Fruit fly (Drosophila melanogaster) whole organism: Measurements from ENCODE around the gene Targ1.

ENCODE experiments used
- CG8478 ChIP-seq: fragments of >200 bp; optimal IDR thresholded peaks from 2 replicates; lab custom pipeline; 2018; ENCODE audit warnings: inconsistent platforms
- Dll ChIP-seq: fragments of >200 bp; optimal IDR thresholded peaks from 2 replicates; lab custom pipeline; 2017
- EcR ChIP-seq, 2 experiments: fragments of >200 bp; optimal IDR thresholded peaks; 2 replicates each; lab custom pipeline; 2017; ENCODE audit warnings: missing biosample characterization in 2 of 2, missing genetic modification characterization in 2 of 2, missing genetic modification reagents in 2 of 2
- pan ChIP-seq: fragments of >200 bp; optimal IDR thresholded peaks from 2 replicates; lab custom pipeline; 2017
- psq ChIP-seq: fragments of >200 bp; optimal IDR thresholded peaks from 2 replicates; lab custom pipeline; 2017

dm6 chr3L:21171905-21172304 is 30.8 kb downstream of the Targ1 start, which contains the start of gene Ac78C:
- TF ChIP-seq pan (lab: Kevin White, UChicago) (no peak), EcR (GFP tag; optimal IDR thresholded peaks at IDR 0.05; lab: Kevin White, UChicago) (no peak), Dll (lab: Kevin White, UChicago) (no peak), CG8478 (lab: Kevin White, UChicago) (no peak), psq (lab: Kevin White, UChicago) (no peak)
